Fruit fly (Drosophila melanogaster): ENCODE measurements around the gene CG34241.
A peak's percentile ranks its signal among the peaks of the same experiment; 100 is the strongest.

The CG34241 gene

dm6 chr3L:12090184-12090897, 37.4 kb upstream of the CG34241 start (continued):
- TF ChIP-seq tup (GFP tag; optimal IDR thresholded peaks at IDR 0.05): no peak
- TF ChIP-seq maf-S (GFP tag; optimal IDR thresholded peaks at IDR 0.05): no peak
- no peak for TF ChIP-seq Poxn (GFP tag; IDR thresholded peaks at IDR 0.05)
- TF ChIP-seq bcd (GFP tag; optimal IDR thresholded peaks at IDR 0.05): no peak
- TF ChIP-seq CG16815 (GFP tag; optimal IDR thresholded peaks at IDR 0.05): no peak
- no peak for TF ChIP-seq CG4854 (GFP tag; optimal IDR thresholded peaks at IDR 0.05)
- no peak for TF ChIP-seq CG3995 (GFP tag; optimal IDR thresholded peaks at IDR 0.05)
- TF ChIP-seq HHEX (GFP tag; optimal IDR thresholded peaks at IDR 0.05): no peak
- no peak for TF ChIP-seq CG8359 (GFP tag; optimal IDR thresholded peaks at IDR 0.05; ENCODE audit: borderline replicate concordance)
- no peak for TF ChIP-seq rib (GFP tag; IDR thresholded peaks at IDR 0.05)
- no peak for TF ChIP-seq CG12659 (GFP tag; optimal IDR thresholded peaks at IDR 0.05)
- peak; percentile 13 for TF ChIP-seq CG17359 (tag; optimal IDR thresholded peaks at IDR 0.05)
- TF ChIP-seq usp (GFP tag; optimal IDR thresholded peaks at IDR 0.05): no peak
- no peak for TF ChIP-seq CG6765 (GFP tag; optimal IDR thresholded peaks at IDR 0.05)
- no peak for TF ChIP-seq PHDP (tag; optimal IDR thresholded peaks at IDR 0.05)
- TF ChIP-seq ham (GFP tag; IDR thresholded peaks at IDR 0.05): no peak
- no peak for TF ChIP-seq Dip3 (GFP tag; optimal IDR thresholded peaks at IDR 0.05)
- no peak for TF ChIP-seq inv (GFP tag; IDR thresholded peaks at IDR 0.05; ENCODE audit: partially characterized antibody)
- no peak for TF ChIP-seq bowl (GFP tag; IDR thresholded peaks at IDR 0.05)
- no peak for TF ChIP-seq E2f1 (GFP tag; IDR thresholded peaks at IDR 0.05)
- no peak for TF ChIP-seq NC2α (GFP tag; optimal IDR thresholded peaks at IDR 0.05)
- TF ChIP-seq Taf1 (GFP tag; IDR thresholded peaks at IDR 0.05): no peak
- no peak for TF ChIP-seq Bgb (GFP tag; IDR thresholded peaks at IDR 0.05; ENCODE audit: partially characterized antibody)
- TF ChIP-seq repo (GFP tag; optimal IDR thresholded peaks at IDR 0.05): no peak
- no peak for TF ChIP-seq CG6813 (GFP tag; optimal IDR thresholded peaks at IDR 0.05)
- no peak for TF ChIP-seq CG3847 (GFP tag; IDR thresholded peaks at IDR 0.05)
- no peak for TF ChIP-seq btn (GFP tag; optimal IDR thresholded peaks at IDR 0.05)
- TF ChIP-seq lbe (GFP tag; optimal IDR thresholded peaks at IDR 0.05): no peak
- no peak for TF ChIP-seq CG18764 (GFP tag; optimal IDR thresholded peaks at IDR 0.05)
- no peak for TF ChIP-seq chn (GFP tag; optimal IDR thresholded peaks at IDR 0.05)
- no peak for TF ChIP-seq danr (GFP tag; IDR thresholded peaks at IDR 0.05)
- no peak for TF ChIP-seq CG16779 (GFP tag; IDR thresholded peaks at IDR 0.05)
- TF ChIP-seq CG4282 (GFP tag; optimal IDR thresholded peaks at IDR 0.05): no peak
- no peak for TF ChIP-seq CG1024 (GFP tag; IDR thresholded peaks at IDR 0.05)
- TF ChIP-seq tap (tag; optimal IDR thresholded peaks at IDR 0.05): no peak
- TF ChIP-seq CG3407 (GFP tag; optimal IDR thresholded peaks at IDR 0.05): no peak
- TF ChIP-seq Hand (GFP tag; optimal IDR thresholded peaks at IDR 0.05): no peak
- TF ChIP-seq tll (GFP tag; optimal IDR thresholded peaks at IDR 0.05): no peak
- no peak for TF ChIP-seq lola (GFP tag; optimal IDR thresholded peaks at IDR 0.05)
- TF ChIP-seq h (optimal IDR thresholded peaks at IDR 0.05): no peak
- no peak for TF ChIP-seq CTCF (GFP tag; optimal IDR thresholded peaks at IDR 0.05)
- TF ChIP-seq H15 (GFP tag; IDR thresholded peaks at IDR 0.05): no peak
- no peak for TF ChIP-seq CG11398 (GFP tag; optimal IDR thresholded peaks at IDR 0.05)
- no peak for TF ChIP-seq chm (GFP tag; IDR thresholded peaks at IDR 0.05)
- no peak for TF ChIP-seq CG3163 (GFP tag; optimal IDR thresholded peaks at IDR 0.05)
- no peak for TF ChIP-seq Hsf (GFP tag; optimal IDR thresholded peaks at IDR 0.05)
- no peak for TF ChIP-seq her (GFP tag; optimal IDR thresholded peaks at IDR 0.05)
- TF ChIP-seq CG6254 (GFP tag; optimal IDR thresholded peaks at IDR 0.05): no peak
- no peak for TF ChIP-seq CG31441 (GFP tag; IDR thresholded peaks at IDR 0.05)
- TF ChIP-seq row (GFP tag; IDR thresholded peaks at IDR 0.05): peak; percentile 37; the same call in 2 of the 3 replicates
- TF ChIP-seq mirr (GFP tag; optimal IDR thresholded peaks at IDR 0.05): no peak
- TF ChIP-seq CG9437 (GFP tag; optimal IDR thresholded peaks at IDR 0.05): peak; percentile 4
